Worm (Caenorhabditis elegans) whole organism, L4 larva: ENCODE results near the gene daf-10.
A peak's percentile ranks its signal among the peaks of the same experiment; 100 is the strongest.

Source experiments
- F26F4.8 ChIP-seq: fragments of 200-800 bp; sonication (Bioruptor generic); conservative IDR thresholded peaks from 2 replicates; pipeline ENCODE4 v1.3.6; 2022; ENCODE audit warnings: missing genetic modification characterization, missing compliant biosample characterization
- F37D6.2 ChIP-seq: sonication (generic microtip); optimal IDR thresholded peaks from 2 replicates; lab custom pipeline; 2016; ENCODE audit warnings: mild to moderate bottlenecking, missing genetic modification characterization, missing compliant biosample characterization
- F44E2.7 ChIP-seq: fragments of 200-800 bp; sonication (Bioruptor generic); IDR thresholded peaks from 2 replicates; pipeline ENCODE4 v2.1.2; 2022; ENCODE audit warnings: missing genetic modification characterization, missing compliant biosample characterization
- R02D3.7 ChIP-seq: fragments of 150-350 bp; sonication (generic microtip); optimal IDR thresholded peaks from 3 replicates; lab custom pipeline; 2014; ENCODE audit warnings: missing biosample characterization, missing genetic modification characterization
- T26A8.4 ChIP-seq: fragments of 200-800 bp; sonication (Bioruptor generic); IDR thresholded peaks from 2 replicates; pipeline ENCODE4 v1.3.6; 2022; ENCODE audit warnings: missing genetic modification characterization, missing compliant biosample characterization
- Y105C5A.15 ChIP-seq: fragments of 200-800 bp; sonication (Bioruptor generic); IDR thresholded peaks from 2 replicates; pipeline ENCODE4 v1.3.6; 2022; ENCODE audit warnings: missing genetic modification characterization, missing compliant biosample characterization
- Y48G9A.11 ChIP-seq: fragments of 200-800 bp; sonication (Bioruptor generic); IDR thresholded peaks from 2 replicates; pipeline ENCODE4 v1.3.6; 2022; ENCODE audit warnings: missing genetic modification reagents, missing genetic modification characterization, missing compliant biosample characterization
- ZK337.2 ChIP-seq: fragments of 200-800 bp; sonication (Bioruptor generic); IDR thresholded peaks from 2 replicates; pipeline ENCODE4 v1.3.6; 2022; ENCODE audit warnings: missing genetic modification reagents, missing genetic modification characterization, missing compliant biosample characterization
- aha-1 ChIP-seq: fragments of 150-350 bp; peaks from one replicate; lab custom pipeline; 2014; ENCODE audit warnings: missing biosample characterization, missing genetic modification characterization
- aly-2 ChIP-seq: sonication (generic microtip); optimal IDR thresholded peaks from 2 replicates; lab custom pipeline; 2018; ENCODE audit warnings: missing biosample characterization, missing genetic modification characterization
- arid-1 ChIP-seq: fragments of 200-800 bp; sonication (Bioruptor generic); conservative IDR thresholded peaks from 2 replicates; pipeline ENCODE4 v1.3.6; 2022; ENCODE audit warnings: missing genetic modification reagents, missing genetic modification characterization, missing compliant biosample characterization
- ceh-20 ChIP-seq: fragments of 200-800 bp; sonication (Bioruptor generic); IDR thresholded peaks from 2 replicates; pipeline ENCODE4 v1.3.6; 2022; ENCODE audit warnings: missing genetic modification reagents, missing genetic modification characterization, missing compliant biosample characterization
- ceh-28 ChIP-seq: fragments of 150-350 bp; optimal IDR thresholded peaks from 2 replicates; lab custom pipeline; 2014; ENCODE audit warnings: missing biosample characterization, missing genetic modification reagents, missing genetic modification characterization
- ceh-44 ChIP-seq: fragments of 200-800 bp; sonication (Bioruptor generic); IDR thresholded peaks from 2 replicates; pipeline ENCODE4 v1.3.6; 2022; ENCODE audit warnings: missing genetic modification reagents, missing genetic modification characterization, missing compliant biosample characterization
- ces-1 ChIP-seq: fragments of 150-350 bp; sonication (generic microtip); optimal IDR thresholded peaks from 4 replicates; lab custom pipeline; 2014; ENCODE audit warnings: missing biosample characterization, missing genetic modification reagents, missing genetic modification characterization
- cey-2 ChIP-seq: sonication (generic microtip); optimal IDR thresholded peaks from 3 replicates; lab custom pipeline; 2017; ENCODE audit warnings: missing genetic modification characterization, mild to moderate bottlenecking, missing compliant biosample characterization, antibody characterized with exemption, borderline replicate concordance; ENCODE audit not compliant: insufficient read depth
- daf-12 ChIP-seq: fragments of 150-350 bp; optimal IDR thresholded peaks from 2 replicates; lab custom pipeline; 2014; ENCODE audit warnings: missing biosample characterization, missing genetic modification reagents, missing genetic modification characterization
- daf-16 ChIP-seq, 3 experiments: sonication (generic microtip); optimal IDR thresholded peaks; 2 replicates each; lab custom pipeline; 2016 to 2017; ENCODE audit warnings: missing genetic modification characterization in 3 of 3, missing genetic modification reagents in 3 of 3, mild to moderate bottlenecking in 2 of 3, missing compliant biosample characterization in 2 of 3, missing biosample characterization in 1 of 3, moderate library complexity in 1 of 3
- daf-19 ChIP-seq: fragments of 200-800 bp; sonication (Bioruptor generic); conservative IDR thresholded peaks from 2 replicates; pipeline ENCODE4 v1.3.6; 2022; ENCODE audit warnings: missing genetic modification characterization, missing compliant biosample characterization
- daf-8 ChIP-seq: fragments of 200-800 bp; sonication (Bioruptor generic); IDR thresholded peaks from 2 replicates; pipeline ENCODE4 v1.3.6; 2022; ENCODE audit warnings: missing genetic modification characterization, missing compliant biosample characterization
- dmd-8 ChIP-seq: fragments of 200-800 bp; sonication (Bioruptor generic); IDR thresholded peaks from 2 replicates; pipeline ENCODE4 v1.3.6; 2022; ENCODE audit warnings: missing genetic modification characterization, missing compliant biosample characterization
- egl-27 ChIP-seq: sonication (generic microtip); optimal IDR thresholded peaks from 3 replicates; lab custom pipeline; 2017; ENCODE audit warnings: missing biosample characterization, missing genetic modification reagents, missing genetic modification characterization
- fkh-10 ChIP-seq: fragments of 150-350 bp; optimal IDR thresholded peaks from 2 replicates; lab custom pipeline; 2014; ENCODE audit warnings: missing biosample characterization, missing genetic modification reagents, missing genetic modification characterization
- fos-1 ChIP-seq: fragments of 150-350 bp; optimal IDR thresholded peaks from 2 replicates; lab custom pipeline; 2014; ENCODE audit warnings: missing biosample characterization, missing genetic modification characterization
- hmg-1.1 ChIP-seq: fragments of 200-800 bp; sonication (Bioruptor generic); IDR thresholded peaks from 2 replicates; pipeline ENCODE4 v1.3.6; 2022; ENCODE audit warnings: missing genetic modification reagents, missing genetic modification characterization, missing compliant biosample characterization
- lim-7 ChIP-seq: fragments of 200-800 bp; sonication (Bioruptor generic); IDR thresholded peaks from 2 replicates; pipeline ENCODE4 v1.3.6; 2022; ENCODE audit warnings: missing genetic modification characterization, missing compliant biosample characterization
- lin-1 ChIP-seq: fragments of 200-800 bp; sonication (Bioruptor generic); IDR thresholded peaks from 2 replicates; pipeline ENCODE4 v1.3.6; 2022; ENCODE audit warnings: missing genetic modification reagents, missing genetic modification characterization, missing compliant biosample characterization
- lin-13 ChIP-seq: fragments of 150-350 bp; optimal IDR thresholded peaks from 2 replicates; lab custom pipeline; 2014; ENCODE audit warnings: missing biosample characterization, missing genetic modification reagents, missing genetic modification characterization
- lir-3 ChIP-seq: sonication (generic microtip); optimal IDR thresholded peaks from 2 replicates; lab custom pipeline; 2016; ENCODE audit warnings: mild to moderate bottlenecking, missing genetic modification characterization, missing compliant biosample characterization
- lsy-2 ChIP-seq, 2 experiments: fragments of 150-350 bp in 1 of 2; sonication (generic microtip) in 1 of 2; optimal IDR thresholded peaks; 2 replicates each; lab custom pipeline; 2014 to 2017; ENCODE audit warnings: missing biosample characterization in 2 of 2, missing genetic modification characterization in 2 of 2
- madf-5 ChIP-seq, 2 experiments: fragments of 200-800 bp; sonication (Bioruptor generic); IDR thresholded peaks; 2 replicates each; pipeline ENCODE4 v1.3.6; 2022; ENCODE audit warnings: missing compliant biosample characterization in 2 of 2, missing genetic modification characterization in 2 of 2
- mdl-1 ChIP-seq, 2 experiments: fragments of 150-350 bp in 1 of 2; sonication (generic microtip) in 1 of 2; optimal IDR thresholded peaks; 2 replicates each; lab custom pipeline; 2014 to 2017; ENCODE audit warnings: missing biosample characterization in 2 of 2, missing genetic modification characterization in 2 of 2
- mep-1 ChIP-seq: fragments of 150-350 bp; sonication (generic microtip); optimal IDR thresholded peaks from 3 replicates; lab custom pipeline; 2014; ENCODE audit warnings: missing biosample characterization, missing genetic modification characterization
- mxl-2 ChIP-seq: fragments of 200-800 bp; sonication (Bioruptor generic); conservative IDR thresholded peaks from 2 replicates; pipeline ENCODE4 v1.3.6; 2022; ENCODE audit warnings: missing genetic modification reagents, missing genetic modification characterization, missing compliant biosample characterization
- nhr-11 ChIP-seq: fragments of 150-350 bp; optimal IDR thresholded peaks from 2 replicates; lab custom pipeline; 2014; ENCODE audit warnings: missing biosample characterization, missing genetic modification characterization
- nhr-111 ChIP-seq: fragments of 200-800 bp; sonication (Bioruptor generic); optimal IDR thresholded peaks from 2 replicates; lab custom pipeline; 2018; ENCODE audit warnings: mild to moderate bottlenecking, missing genetic modification characterization, missing compliant biosample characterization
- nhr-25 ChIP-seq: sonication (generic microtip); optimal IDR thresholded peaks from 2 replicates; lab custom pipeline; 2017; ENCODE audit warnings: missing genetic modification characterization, mild to moderate bottlenecking, missing compliant biosample characterization, antibody characterized with exemption, moderate library complexity, borderline replicate concordance; ENCODE audit not compliant: insufficient read depth
- nhr-6 ChIP-seq: fragments of 150-350 bp; optimal IDR thresholded peaks from 2 replicates; lab custom pipeline; 2014; ENCODE audit warnings: missing biosample characterization, missing genetic modification characterization
- nhr-76 ChIP-seq: fragments of 150-350 bp; optimal IDR thresholded peaks from 2 replicates; lab custom pipeline; 2014; ENCODE audit warnings: missing biosample characterization, missing genetic modification characterization
- pha-4 ChIP-seq, 2 experiments: fragments of 150-350 bp in 1 of 2; fragments of 200-800 bp in 1 of 2; sonication (Bioruptor generic) in 1 of 2; IDR thresholded peaks in 1 of 2; optimal IDR thresholded peaks in 1 of 2; 2 replicates each; pipeline versions ENCODE4 v1.3.6 to Lab custom; 2014 to 2022; ENCODE audit warnings: missing genetic modification characterization in 2 of 2, missing genetic modification reagents in 2 of 2, missing biosample characterization in 1 of 2, missing compliant biosample characterization in 1 of 2
- sdz-12 ChIP-seq: fragments of 200-800 bp; sonication (Bioruptor generic); optimal IDR thresholded peaks from 2 replicates; lab custom pipeline; 2018; ENCODE audit warnings: mild to moderate bottlenecking, missing genetic modification characterization, missing compliant biosample characterization
- tra-1 ChIP-seq: fragments of 200-800 bp; sonication (Bioruptor generic); IDR thresholded peaks from 2 replicates; pipeline ENCODE4 v1.3.6; 2022; ENCODE audit warnings: missing genetic modification reagents, missing genetic modification characterization, missing compliant biosample characterization
- unc-130 ChIP-seq: sonication (generic microtip); optimal IDR thresholded peaks from 2 replicates; lab custom pipeline; 2016; ENCODE audit warnings: missing genetic modification reagents, missing genetic modification characterization, missing compliant biosample characterization
- unc-39 ChIP-seq: sonication (generic microtip); optimal IDR thresholded peaks from 2 replicates; lab custom pipeline; 2017; ENCODE audit warnings: missing biosample characterization, missing genetic modification characterization
- ztf-11 ChIP-seq: fragments of 150-350 bp; optimal IDR thresholded peaks from 2 replicates; lab custom pipeline; 2014; ENCODE audit warnings: missing biosample characterization, missing genetic modification characterization
- ztf-7 ChIP-seq: fragments of 150-350 bp; optimal IDR thresholded peaks from 2 replicates; lab custom pipeline; 2014; ENCODE audit warnings: missing biosample characterization, missing genetic modification characterization

Gene daf-10

DNA sequence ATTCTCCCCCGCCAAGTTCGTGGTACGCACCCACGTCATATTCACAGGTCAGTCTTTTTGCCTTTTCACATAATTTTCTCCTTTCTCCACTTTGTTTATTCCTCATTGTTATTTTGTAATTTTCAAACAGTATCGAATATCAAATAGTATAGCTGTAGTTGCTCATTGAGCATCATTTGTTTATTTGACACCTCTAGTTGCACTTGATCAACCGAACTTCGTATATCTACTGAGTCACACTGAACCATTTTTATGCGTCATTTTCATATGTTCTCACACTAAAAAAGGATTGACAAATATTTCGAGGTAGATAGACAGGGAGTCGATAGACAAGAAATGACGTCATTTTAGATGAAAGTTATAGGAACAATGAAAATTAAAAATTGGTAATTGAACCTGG lies 25.8 kb downstream of the daf-10 start:
- TF ChIP-seq ceh-44 (no peak), lin-1 (GFP tag; lab: Robert Waterston, UW) (no peak), aha-1 (tag; lab: Kevin White, UChicago) (peak; percentile 91), nhr-111 (no peak), fkh-10 (no peak), sdz-12 (GFP tag; lab: Kevin White, UChicago) (no peak), egl-27 (tag; lab: Kevin White, UChicago) (no peak)

DNA sequence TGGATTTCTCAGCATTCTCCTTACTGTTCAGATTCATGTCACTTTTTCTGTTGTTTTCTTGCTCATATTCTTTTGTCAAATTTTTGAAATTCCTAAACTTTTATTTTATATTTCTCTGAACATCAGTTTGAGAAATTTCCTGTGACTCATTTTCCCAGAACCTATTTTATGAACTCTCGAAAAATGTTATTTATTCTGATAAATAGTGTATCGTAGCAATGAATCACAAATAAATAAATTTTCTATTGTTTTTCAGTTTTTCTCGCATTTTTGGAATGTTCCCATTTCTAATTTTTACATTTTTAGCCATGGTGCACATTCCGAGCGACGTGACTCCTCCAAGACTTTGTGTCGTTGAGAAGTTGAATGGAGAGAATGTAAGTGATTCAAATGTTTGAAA lies 27.2 kb downstream of the daf-10 start, which contains the start of gene nrfl-1:
Gene nrfl-1, plus strand, starts transcription at position 301 of the 400 bp plus-strand sequence.
- TF ChIP-seq ceh-28 (tag; lab: Kevin White, UChicago) (no peak), aly-2 (tag; lab: Kevin White, UChicago) (no peak), hmg-1.1 (no peak), nhr-6 (no peak), R02D3.7 (tag; lab: Kevin White, UChicago) (no peak), daf-16 (GFP tag; optimal IDR thresholded peaks at IDR 0.05; lab: Kevin White, UChicago) (no peak), daf-16 (tag; optimal IDR thresholded peaks at IDR 0.05; lab: Kevin White, UChicago) (no peak), dmd-8 (GFP tag; lab: Robert Waterston, UW) (no peak), F37D6.2 (tag; lab: Kevin White, UChicago) (no peak)
- TF ChIP-seq, all 104 proteins: peak for 0

DNA sequence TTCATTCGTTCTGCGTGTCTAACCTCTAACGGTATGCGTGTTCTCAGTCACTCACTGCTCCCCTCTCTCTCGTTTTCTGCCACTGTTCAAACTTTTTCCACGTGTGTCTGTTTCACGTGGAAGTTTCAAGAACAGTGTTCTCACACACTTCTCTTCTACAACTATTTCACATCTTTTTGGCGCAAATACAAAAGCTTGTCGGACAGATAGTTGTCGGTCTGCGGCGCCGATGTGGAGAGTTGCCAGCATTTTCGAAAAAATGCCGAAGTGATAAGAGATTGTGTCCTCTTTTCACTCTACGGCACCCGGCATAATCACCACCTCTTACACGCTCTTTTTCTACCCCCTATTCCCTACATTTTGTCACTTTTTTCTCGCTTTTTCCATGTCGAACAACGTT lies 27.7 kb downstream of the daf-10 start:
- TF ChIP-seq daf-19 (GFP tag; lab: Robert Waterston, UW) (no peak), ztf-7 (tag; lab: Kevin White, UChicago) (no peak), fos-1 (tag; lab: Kevin White, UChicago) (no peak), nhr-25 (tag; lab: Kevin White, UChicago) (no peak), Y48G9A.11 (GFP tag; lab: Robert Waterston, UW) (no peak), arid-1 (GFP tag; lab: Robert Waterston, UW) (no peak), Y105C5A.15 (no peak), pha-4 (GFP tag; IDR thresholded peaks at IDR 0.05; lab: Robert Waterston, UW) (no peak), pha-4 (tag; optimal IDR thresholded peaks at IDR 0.05; lab: Kevin White, UChicago) (no peak), lim-7 (GFP tag; lab: Robert Waterston, UW) (no peak), fkh-10 (no peak), mep-1 (tag; lab: Kevin White, UChicago) (peak; percentile 53), T26A8.4 (GFP tag; lab: Robert Waterston, UW) (no peak), aha-1 (tag; lab: Kevin White, UChicago) (no peak), F37D6.2 (tag; lab: Kevin White, UChicago) (no peak), F44E2.7 (GFP tag; lab: Robert Waterston, UW) (no peak), daf-8 (no peak), aly-2 (tag; lab: Kevin White, UChicago) (no peak), nhr-76 (tag; lab: Kevin White, UChicago) (no peak), mxl-2 (GFP tag; lab: Robert Waterston, UW) (no peak), ztf-11 (tag; lab: Kevin White, UChicago) (no peak), lin-13 (GFP tag; lab: Kevin White, UChicago) (no peak), madf-5 (GFP tag; IDR thresholded peaks at IDR 0.05; lab: Robert Waterston, UW) (no peak), sdz-12 (GFP tag; lab: Kevin White, UChicago) (no peak), unc-130 (GFP tag; lab: Kevin White, UChicago) (no peak), daf-16 (GFP tag; optimal IDR thresholded peaks at IDR 0.05; lab: Kevin White, UChicago) (no peak), daf-16 (tag; optimal IDR thresholded peaks at IDR 0.05; lab: Kevin White, UChicago) (peak; percentile 32), lsy-2 (tag; optimal IDR thresholded peaks at IDR 0.05; lab: Kevin White, UChicago) (no peak), nhr-11 (tag; lab: Kevin White, UChicago) (no peak), nhr-111 (no peak), cey-2 (tag; lab: Kevin White, UChicago) (no peak), hmg-1.1 (no peak), lir-3 (tag; lab: Kevin White, UChicago) (no peak), ZK337.2 (GFP tag; lab: Robert Waterston, UW) (no peak), unc-39 (tag; lab: Kevin White, UChicago) (no peak), mdl-1 (tag; optimal IDR thresholded peaks at IDR 0.05; lab: Kevin White, UChicago) (peak in 1 of 2 experiments; percentile 1), tra-1 (no peak), egl-27 (tag; lab: Kevin White, UChicago) (no peak), ces-1 (GFP tag; lab: Kevin White, UChicago) (no peak), daf-12 (tag; lab: Kevin White, UChicago) (no peak), ceh-20 (GFP tag; lab: Robert Waterston, UW) (no peak), F26F4.8 (GFP tag; lab: Robert Waterston, UW) (no peak)
